Worm (Caenorhabditis elegans) whole organism, mixed stage, embryonic: ENCODE results near the gene K11H3.5.

Source experiments
- blmp-1 ChIP-seq: fragments of 150-350 bp; optimal IDR thresholded peaks from 2 replicates; lab custom pipeline; 2014; ENCODE audit warnings: missing biosample characterization, missing genetic modification characterization
- ces-1 ChIP-seq: fragments of 150-350 bp; optimal IDR thresholded peaks from 2 replicates; lab custom pipeline; 2014; ENCODE audit warnings: missing biosample characterization, missing genetic modification reagents, missing genetic modification characterization
- elt-3 ChIP-seq: fragments of 150-350 bp; optimal IDR thresholded peaks from 2 replicates; lab custom pipeline; 2014; ENCODE audit warnings: missing biosample characterization, missing genetic modification characterization
- lin-13 ChIP-seq: fragments of 150-350 bp; optimal IDR thresholded peaks from 2 replicates; lab custom pipeline; 2014; ENCODE audit warnings: missing biosample characterization, missing genetic modification characterization
- mab-5 ChIP-seq: fragments of 150-350 bp; optimal IDR thresholded peaks from 2 replicates; lab custom pipeline; 2014; ENCODE audit warnings: missing biosample characterization, missing genetic modification characterization
- mep-1 ChIP-seq: fragments of 150-350 bp; optimal IDR thresholded peaks from 2 replicates; lab custom pipeline; 2017; ENCODE audit warnings: missing biosample characterization, missing genetic modification reagents, missing genetic modification characterization, inconsistent platforms
- nhr-237 ChIP-seq: fragments of 150-350 bp; optimal IDR thresholded peaks from 2 replicates; lab custom pipeline; 2014; ENCODE audit warnings: missing biosample characterization, missing genetic modification characterization
- nhr-28 ChIP-seq: fragments of 150-350 bp; optimal IDR thresholded peaks from 2 replicates; lab custom pipeline; 2014; ENCODE audit warnings: missing biosample characterization, missing genetic modification characterization
- pha-4 ChIP-seq: fragments of 150-350 bp; optimal IDR thresholded peaks from 2 replicates; lab custom pipeline; 2018; ENCODE audit warnings: missing biosample characterization, missing genetic modification reagents, missing genetic modification characterization
- unc-39 ChIP-seq: fragments of 150-350 bp; optimal IDR thresholded peaks from 2 replicates; lab custom pipeline; 2014; ENCODE audit warnings: missing biosample characterization, missing genetic modification characterization
- ztf-11 ChIP-seq: fragments of 150-350 bp; optimal IDR thresholded peaks from 2 replicates; lab custom pipeline; 2014; ENCODE audit warnings: missing biosample characterization, missing genetic modification characterization

DNA sequence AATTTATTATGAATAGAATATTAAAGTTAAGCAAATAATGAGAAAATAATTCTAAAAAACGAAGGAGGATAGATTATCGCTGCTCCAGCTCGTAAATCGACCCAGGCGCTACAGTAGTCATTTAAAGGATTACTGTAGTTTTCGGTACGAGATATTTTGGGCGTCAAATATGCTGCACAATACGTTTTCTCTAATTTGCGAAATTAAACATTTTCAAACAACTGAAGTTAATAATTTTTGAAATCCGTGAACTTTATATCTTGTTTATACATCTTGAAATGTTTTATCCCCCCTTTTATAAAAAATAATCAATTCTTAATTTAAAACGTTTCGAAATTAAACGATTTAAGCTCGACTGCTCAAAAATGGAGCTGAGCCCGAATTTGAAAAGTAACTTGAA, 2.5 kb downstream of the K11H3.5 start, which contains the start of gene K11H3.2:
- TF ChIP-seq unc-39 (tag; lab: Kevin White, UChicago) (no peak), ztf-11 (no peak), lin-13 (tag; lab: Kevin White, UChicago) (no peak), blmp-1 (tag; lab: Kevin White, UChicago) (no peak), nhr-237 (tag; lab: Kevin White, UChicago) (no peak), nhr-28 (tag; lab: Kevin White, UChicago) (no peak), mab-5 (no peak), mep-1 (no peak), elt-3 (tag; lab: Kevin White, UChicago) (no peak), ces-1 (no peak), pha-4 (tag; lab: Kevin White, UChicago) (no peak)
